Worm (Caenorhabditis elegans): ENCODE results near the gene hpo-8.

The hpo-8 gene

DNA sequence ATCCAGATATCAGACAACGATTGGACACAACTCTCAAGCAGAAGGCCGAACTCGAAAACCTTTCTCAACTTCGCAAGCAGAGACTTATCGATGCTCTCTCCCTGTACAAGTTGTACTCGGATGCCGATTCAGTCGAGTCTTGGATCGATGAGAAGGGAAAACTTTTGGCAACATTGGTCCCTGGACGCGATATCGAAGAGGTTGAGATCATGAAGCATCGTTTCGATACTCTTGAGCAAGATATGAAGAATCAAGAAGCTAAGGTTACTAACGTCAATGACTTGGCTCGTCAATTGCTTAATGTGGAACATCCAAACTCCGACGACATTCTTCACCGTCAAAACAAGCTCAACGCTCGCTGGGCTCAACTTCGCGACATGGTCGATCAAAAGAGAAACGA is 46.0 kb downstream of the hpo-8 start:
- TF ChIP-seq npax-4 (tag; optimal IDR thresholded peaks at IDR 0.05) (no peak), hlh-15 (tag; optimal IDR thresholded peaks at IDR 0.05) (no peak), ets-4 (tag; optimal IDR thresholded peaks at IDR 0.05) (no peak), F13H6.1 (tag; optimal IDR thresholded peaks at IDR 0.05) (no peak), rnt-1 (tag; optimal IDR thresholded peaks at IDR 0.05) (no peak), fkh-6 (tag; optimal IDR thresholded peaks at IDR 0.05) (no peak), ceh-34 (tag; optimal IDR thresholded peaks at IDR 0.05) (no peak), madf-2 (tag; optimal IDR thresholded peaks at IDR 0.05) (no peak), che-1 (tag; optimal IDR thresholded peaks at IDR 0.05) (no peak), unc-55 (GFP tag; optimal IDR thresholded peaks at IDR 0.05) (no peak), ahr-1 (tag; optimal IDR thresholded peaks at IDR 0.05) (no peak), ceh-45 (GFP tag; IDR thresholded peaks at IDR 0.05) (no peak), zip-5 (tag; optimal IDR thresholded peaks at IDR 0.05) (no peak), ceh-9 (tag; optimal IDR thresholded peaks at IDR 0.05) (no peak), ceh-31 (tag; optimal IDR thresholded peaks at IDR 0.05) (no peak), ceh-18 (tag; optimal IDR thresholded peaks at IDR 0.05) (no peak), ceh-2 (tag; optimal IDR thresholded peaks at IDR 0.05) (no peak), unc-42 (tag; optimal IDR thresholded peaks at IDR 0.05) (no peak), K02D7.2 (tag; optimal IDR thresholded peaks at IDR 0.05) (no peak)

DNA sequence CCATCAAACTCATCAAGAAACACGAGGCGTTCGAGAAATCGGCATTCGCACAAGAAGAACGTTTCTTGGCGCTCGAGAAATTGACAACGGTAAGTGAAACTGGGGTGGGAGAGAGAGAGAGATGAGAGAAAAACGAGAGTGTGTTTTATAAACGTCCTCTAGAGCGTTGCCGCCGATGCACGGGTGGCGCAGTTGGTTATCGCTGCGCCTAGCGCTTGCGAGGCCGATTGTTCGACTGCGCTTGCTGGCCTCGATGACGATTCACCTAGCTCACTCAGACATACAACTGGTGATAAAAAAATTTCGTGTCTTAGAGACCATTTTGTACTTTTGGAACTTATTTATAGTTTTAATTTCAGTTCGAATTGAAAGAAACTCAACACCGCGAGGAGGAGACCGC is 49.7 kb downstream of the hpo-8 start:
- TF ChIP-seq mec-3 (tag; optimal IDR thresholded peaks at IDR 0.05; ENCODE audit: borderline replicate concordance), result no peak
- peak; percentile 56 for TF ChIP-seq unc-42 (tag; optimal IDR thresholded peaks at IDR 0.05)
- TF ChIP-seq ref-2 (tag; optimal IDR thresholded peaks at IDR 0.05), result peak; percentile 82
- peak; percentile 76 for TF ChIP-seq ttx-3 (tag; optimal IDR thresholded peaks at IDR 0.05)
- TF ChIP-seq pag-3 (tag; optimal IDR thresholded peaks at IDR 0.05; ENCODE audit: borderline replicate concordance), result no peak
- TF ChIP-seq sdc-2 (tag; optimal IDR thresholded peaks at IDR 0.05), result peak; percentile 49
- peak; percentile 70 for TF ChIP-seq pha-2 (tag; optimal IDR thresholded peaks at IDR 0.05)
- TF ChIP-seq unc-55 (GFP tag; optimal IDR thresholded peaks at IDR 0.05), result no peak
- TF ChIP-seq C08G9.2 (tag; optimal IDR thresholded peaks at IDR 0.05), result peak; percentile 65
- TF ChIP-seq ama-1 (optimal IDR thresholded peaks at IDR 0.05), result no peak
- TF ChIP-seq ceh-31 (tag; optimal IDR thresholded peaks at IDR 0.05), result peak; percentile 49
- peak; percentile 52 for TF ChIP-seq tbx-2 (tag; optimal IDR thresholded peaks at IDR 0.05)
- peak; percentile 70 for TF ChIP-seq pat-9 (tag; optimal IDR thresholded peaks at IDR 0.05)
- no peak for TF ChIP-seq pax-1 (tag; optimal IDR thresholded peaks at IDR 0.05)
- peak; percentile 71 for TF ChIP-seq lin-11 (tag; optimal IDR thresholded peaks at IDR 0.05)
- peak; percentile 83 for TF ChIP-seq che-1 (tag; optimal IDR thresholded peaks at IDR 0.05)
- TF ChIP-seq dmd-4 (tag; optimal IDR thresholded peaks at IDR 0.05; ENCODE audit: borderline replicate concordance), result no peak
- TF ChIP-seq nhr-11 (tag; optimal IDR thresholded peaks at IDR 0.05), result no peak
- no peak for TF ChIP-seq ceh-30 (tag; optimal IDR thresholded peaks at IDR 0.05)
- TF ChIP-seq dve-1 (tag; optimal IDR thresholded peaks at IDR 0.05), result peak; percentile 38
- no peak for TF ChIP-seq pros-1 (tag; optimal IDR thresholded peaks at IDR 0.05)
- peak; percentile 58; the same call in 1 of the 2 replicates for TF ChIP-seq ceh-45 (GFP tag; IDR thresholded peaks at IDR 0.05)
- TF ChIP-seq gmeb-2 (tag; optimal IDR thresholded peaks at IDR 0.05), result peak; percentile 73
- TF ChIP-seq rnt-1 (tag; optimal IDR thresholded peaks at IDR 0.05), result peak; percentile 46
- TF ChIP-seq ceh-9 (tag; optimal IDR thresholded peaks at IDR 0.05), result no peak
- peak; percentile 49 for TF ChIP-seq nfya-1 (tag; optimal IDR thresholded peaks at IDR 0.05)
- TF ChIP-seq T23F11.4 (GFP tag; optimal IDR thresholded peaks at IDR 0.05), result peak; percentile 62
- TF ChIP-seq madf-2 (tag; optimal IDR thresholded peaks at IDR 0.05), result peak; percentile 75
- TF ChIP-seq ztf-16 (tag; optimal IDR thresholded peaks at IDR 0.05), result peak; percentile 76
- peak; percentile 84 for TF ChIP-seq C38D4.7 (GFP tag; optimal IDR thresholded peaks at IDR 0.05)
- TF ChIP-seq unc-86 (tag; optimal IDR thresholded peaks at IDR 0.05), result peak; percentile 78
- peak; percentile 57; the same call in 1 of the 2 replicates for TF ChIP-seq unc-3 (GFP tag; conservative IDR thresholded peaks at IDR 0.05)
- peak; percentile 69 for TF ChIP-seq unc-3 (tag; optimal IDR thresholded peaks at IDR 0.05)
- peak; percentile 82 for TF ChIP-seq fkh-6 (tag; optimal IDR thresholded peaks at IDR 0.05)
- TF ChIP-seq zip-5 (tag; optimal IDR thresholded peaks at IDR 0.05), result peak; percentile 52
- TF ChIP-seq pha-4 (tag; optimal IDR thresholded peaks at IDR 0.05), result no peak
- TF ChIP-seq eyg-1 (tag; optimal IDR thresholded peaks at IDR 0.05), result peak; percentile 56
- peak; percentile 11 for TF ChIP-seq ceh-2 (tag; optimal IDR thresholded peaks at IDR 0.05)
- TF ChIP-seq fkh-10 (GFP tag; optimal IDR thresholded peaks at IDR 0.05), result no peak
- TF ChIP-seq hlh-15 (tag; optimal IDR thresholded peaks at IDR 0.05), result peak; percentile 37
- TF ChIP-seq nhr-232 (tag; optimal IDR thresholded peaks at IDR 0.05), result peak; percentile 72
- TF ChIP-seq npax-4 (tag; optimal IDR thresholded peaks at IDR 0.05), result peak; percentile 69
- TF ChIP-seq syd-9 (tag; optimal IDR thresholded peaks at IDR 0.05), result peak; percentile 77
- TF ChIP-seq hlh-6 (tag; optimal IDR thresholded peaks at IDR 0.05), result peak; percentile 84

Measured in whole organism, late embryonic.